Fruit fly (Drosophila melanogaster) whole organism, wandering third instar larva: ENCODE data around the gene CG31245.

Source experiments
- CG32264 ChIP-seq: fragments of 200-800 bp; sonication (Bioruptor generic); optimal IDR thresholded peaks from 2 replicates; lab custom pipeline; 2016; ENCODE audit warnings: missing biosample characterization, missing genetic modification characterization
- CrebA ChIP-seq: fragments of 200-800 bp; sonication (Bioruptor generic); optimal IDR thresholded peaks from 2 replicates; lab custom pipeline; 2016; ENCODE audit warnings: missing biosample characterization, mild to moderate bottlenecking, missing genetic modification characterization, borderline replicate concordance
- Dfd ChIP-seq: fragments of >200 bp; optimal IDR thresholded peaks from 2 replicates; lab custom pipeline; 2017; ENCODE audit warnings: missing biosample characterization, missing genetic modification characterization
- Dif ChIP-seq: fragments of 200-275, 200-300 bp; sonication (Bioruptor generic); optimal IDR thresholded peaks from 2 replicates; lab custom pipeline; 2018; ENCODE audit warnings: missing biosample characterization, missing genetic modification characterization; ENCODE audit not compliant: partially characterized antibody
- GATAd ChIP-seq: sonication (Bioruptor generic); optimal IDR thresholded peaks from 2 replicates; lab custom pipeline; 2016; ENCODE audit warnings: missing biosample characterization, missing genetic modification characterization
- HLH106 ChIP-seq: fragments of 200-800 bp; optimal IDR thresholded peaks from 3 replicates; lab custom pipeline; 2019; ENCODE audit warnings: missing biosample characterization, mild to moderate bottlenecking, missing genetic modification characterization, moderate library complexity
- Hr78 ChIP-seq: fragments of >200 bp; optimal IDR thresholded peaks from 2 replicates; lab custom pipeline; 2017; ENCODE audit warnings: missing biosample characterization, missing genetic modification characterization
- Hr83 ChIP-seq: fragments of 200-300 bp; sonication (Bioruptor generic); optimal IDR thresholded peaks from 2 replicates; lab custom pipeline; 2016; ENCODE audit warnings: missing biosample characterization, mild to moderate bottlenecking, missing genetic modification characterization, moderate library complexity; ENCODE audit not compliant: poor library complexity, severe bottlenecking
- Jra ChIP-seq: sonication (Bioruptor generic); optimal IDR thresholded peaks from 2 replicates; lab custom pipeline; 2016; ENCODE audit warnings: missing biosample characterization, missing genetic modification characterization
- Mio ChIP-seq: sonication (Bioruptor generic); optimal IDR thresholded peaks from 2 replicates; lab custom pipeline; 2016; ENCODE audit warnings: missing biosample characterization, missing genetic modification characterization
- Myc ChIP-seq: fragments of >200 bp; optimal IDR thresholded peaks from 2 replicates; lab custom pipeline; 2017
- N ChIP-seq: fragments of >200 bp; optimal IDR thresholded peaks from 2 replicates; lab custom pipeline; 2018; ENCODE audit warnings: missing biosample characterization, missing external identifiers, missing genetic modification characterization
- OdsH ChIP-seq: fragments of 200-800 bp; sonication (Bioruptor generic); optimal IDR thresholded peaks from 2 replicates; lab custom pipeline; 2016; ENCODE audit warnings: missing biosample characterization, mild to moderate bottlenecking, missing genetic modification characterization
- Vsx2 ChIP-seq: fragments of 200-300, 225-300 bp; sonication (Bioruptor generic); optimal IDR thresholded peaks from 2 replicates; lab custom pipeline; 2018; ENCODE audit warnings: missing biosample characterization, missing genetic modification characterization; ENCODE audit not compliant: partially characterized antibody
- br ChIP-seq: fragments of 200-800 bp; sonication (Bioruptor generic); optimal IDR thresholded peaks from 2 replicates; lab custom pipeline; 2016; ENCODE audit warnings: missing biosample characterization, missing genetic modification characterization
- brk ChIP-seq: fragments of 200-800 bp; sonication (Bioruptor generic); optimal IDR thresholded peaks from 2 replicates; lab custom pipeline; 2016; ENCODE audit warnings: missing biosample characterization, mild to moderate bottlenecking, missing genetic modification characterization
- dl ChIP-seq, 2 experiments: fragments of 175-275, 200-275 bp in 1 of 2; fragments of 200-275 bp in 1 of 2; sonication (Bioruptor generic); optimal IDR thresholded peaks; lab custom pipeline; 2018; ENCODE audit warnings: mild to moderate bottlenecking in 2 of 2, missing biosample characterization in 2 of 2, missing genetic modification characterization in 2 of 2, moderate library complexity in 2 of 2; ENCODE audit not compliant: partially characterized antibody in 2 of 2, insufficient read depth in 1 of 2
- dmrt93B ChIP-seq: fragments of 200-800 bp; sonication (Bioruptor generic); optimal IDR thresholded peaks from 2 replicates; lab custom pipeline; 2018; ENCODE audit warnings: missing biosample characterization, mild to moderate bottlenecking, missing genetic modification characterization
- dsf ChIP-seq: sonication (Bioruptor generic); optimal IDR thresholded peaks from 2 replicates; lab custom pipeline; 2016; ENCODE audit warnings: missing biosample characterization, missing genetic modification characterization, borderline replicate concordance
- ey ChIP-seq: fragments of 200-800 bp; sonication (Bioruptor generic); optimal IDR thresholded peaks from 2 replicates; lab custom pipeline; 2016; ENCODE audit warnings: missing biosample characterization, missing genetic modification characterization
- foxo ChIP-seq, 2 experiments: fragments of 200-800 bp; sonication (Bioruptor generic); optimal IDR thresholded peaks; 2 replicates in 1 of 2; 3 replicates in 1 of 2; lab custom pipeline; 2016 to 2017; ENCODE audit warnings: missing biosample characterization in 2 of 2, missing genetic modification characterization in 2 of 2
- fru ChIP-seq: fragments of 200-800 bp; sonication (Bioruptor generic); optimal IDR thresholded peaks from 3 replicates; lab custom pipeline; 2016; ENCODE audit warnings: missing biosample characterization, mild to moderate bottlenecking, missing genetic modification characterization
- jim ChIP-seq: fragments of 175-275, 200-325 bp; sonication (Bioruptor generic); optimal IDR thresholded peaks from 2 replicates; lab custom pipeline; 2016; ENCODE audit warnings: missing biosample characterization, mild to moderate bottlenecking, missing genetic modification characterization
- lola ChIP-seq: fragments of >200 bp; optimal IDR thresholded peaks from 2 replicates; lab custom pipeline; 2017; ENCODE audit warnings: missing biosample characterization, missing genetic modification characterization
- pan ChIP-seq: fragments of >200 bp; optimal IDR thresholded peaks from 2 replicates; lab custom pipeline; 2017
- psq ChIP-seq: fragments of 200-800 bp; sonication (Bioruptor generic); optimal IDR thresholded peaks from 3 replicates; lab custom pipeline; 2017; ENCODE audit warnings: missing biosample characterization, mild to moderate bottlenecking, missing genetic modification characterization, moderate library complexity
- rgr ChIP-seq: fragments of 200-800 bp; sonication (Bioruptor generic); optimal IDR thresholded peaks from 3 replicates; lab custom pipeline; 2016; ENCODE audit warnings: missing biosample characterization, mild to moderate bottlenecking, missing genetic modification characterization
- sv ChIP-seq: fragments of 200-800 bp; sonication (Bioruptor generic); optimal IDR thresholded peaks from 3 replicates; lab custom pipeline; 2016; ENCODE audit warnings: missing biosample characterization, missing genetic modification characterization
- tai ChIP-seq: sonication (Bioruptor generic); optimal IDR thresholded peaks from 2 replicates; lab custom pipeline; 2016; ENCODE audit warnings: missing biosample characterization, missing genetic modification characterization
- woc ChIP-seq: sonication (Bioruptor generic); optimal IDR thresholded peaks from 2 replicates; lab custom pipeline; 2016; ENCODE audit warnings: missing biosample characterization, mild to moderate bottlenecking, missing genetic modification characterization

CG31245 gene

dm6 chr3R:19346532-19346931 lies 30.5 kb downstream of the CG31245 start:
- no peak for TF ChIP-seq Dfd (GFP tag; lab: Kevin White, UChicago)
- no peak for TF ChIP-seq tai (GFP tag; lab: Kevin White, UChicago)
- TF ChIP-seq, all 38 proteins: peak for 0

dm6 chr3R:19345214-19345613 lies 31.8 kb downstream of the CG31245 start:
- TF ChIP-seq fru (GFP tag; lab: Kevin White, UChicago) = no peak
- TF ChIP-seq dl (GFP tag; optimal IDR thresholded peaks at IDR 0.05; lab: Kevin White, UChicago; ENCODE audit: insufficient read depth in 1 of 2, partially characterized antibody in 2 of 2) = no peak
- no peak for TF ChIP-seq rgr (GFP tag; lab: Kevin White, UChicago)
- TF ChIP-seq, all 38 proteins: peak for 0

dm6 chr3R:19343534-19344325 lies 33.3 kb downstream of the CG31245 start:
- TF ChIP-seq dl (GFP tag; optimal IDR thresholded peaks at IDR 0.05; lab: Kevin White, UChicago; ENCODE audit: insufficient read depth in 1 of 2, partially characterized antibody in 2 of 2) (no peak), psq (GFP tag; lab: Kevin White, UChicago) (no peak), N (GFP tag; lab: Kevin White, UChicago) (no peak), foxo (GFP tag; optimal IDR thresholded peaks at IDR 0.05; lab: Kevin White, UChicago) (no peak), CG32264 (GFP tag; lab: Kevin White, UChicago) (no peak), Hr83 (GFP tag; lab: Kevin White, UChicago) (no peak), tai (GFP tag; lab: Kevin White, UChicago) (no peak), brk (GFP tag; lab: Kevin White, UChicago) (no peak), lola (no peak), dsf (GFP tag; lab: Kevin White, UChicago) (no peak), pan (no peak), jim (GFP tag; lab: Kevin White, UChicago) (no peak), dmrt93B (GFP tag; lab: Kevin White, UChicago) (no peak), Vsx2 (GFP tag; lab: Kevin White, UChicago) (no peak), OdsH (GFP tag; lab: Kevin White, UChicago) (no peak)
- TF ChIP-seq, all 38 proteins: peak for 0

- no peak for TF ChIP-seq N (GFP tag; lab: Kevin White, UChicago)
- no peak for TF ChIP-seq HLH106
- no peak for TF ChIP-seq Mio (GFP tag; lab: Kevin White, UChicago)
- TF ChIP-seq CrebA (GFP tag; lab: Kevin White, UChicago) = no peak
- no peak for TF ChIP-seq dmrt93B (GFP tag; lab: Kevin White, UChicago)
- no peak for TF ChIP-seq br (GFP tag; lab: Kevin White, UChicago)
- no peak for TF ChIP-seq rgr (GFP tag; lab: Kevin White, UChicago)
- TF ChIP-seq lola = no peak
- no peak for TF ChIP-seq ey (GFP tag; lab: Kevin White, UChicago)
- no peak for TF ChIP-seq sv
- TF ChIP-seq GATAd (GFP tag; lab: Kevin White, UChicago) = no peak
- TF ChIP-seq Dif (GFP tag; lab: Kevin White, UChicago) = no peak
- TF ChIP-seq pan = no peak
- TF ChIP-seq Myc (lab: Kevin White, UChicago) = no peak
- TF ChIP-seq CG32264 (GFP tag; lab: Kevin White, UChicago) = no peak
- TF ChIP-seq dsf (GFP tag; lab: Kevin White, UChicago) = no peak
- TF ChIP-seq Hr78 (GFP tag; lab: Kevin White, UChicago) = no peak
- no peak for TF ChIP-seq Jra (GFP tag; lab: Kevin White, UChicago)
- no peak for TF ChIP-seq woc (GFP tag; lab: Kevin White, UChicago)
- TF ChIP-seq foxo (GFP tag; optimal IDR thresholded peaks at IDR 0.05; lab: Kevin White, UChicago) = no peak
Measured at dm6 chr3R:19341779-19342178, 35.2 kb downstream of the CG31245 start.
